Fruit fly (Drosophila melanogaster) whole organism, embryonic: ENCODE results near the gene Nf-YC.

Experiments used
- Abd-B ChIP-seq: fragments of 200-800 bp; sonication (Bioruptor generic); optimal IDR thresholded peaks from 2 replicates; lab custom pipeline; 2018; ENCODE audit warnings: missing biosample characterization, mild to moderate bottlenecking, missing genetic modification characterization, moderate library complexity
- B-H1 ChIP-seq: fragments of 200-800 bp; sonication (Bioruptor generic); IDR thresholded peaks from 3 replicates; pipeline ENCODE4 v1.3.6; 2022; ENCODE audit warnings: missing biosample characterization, missing genetic modification characterization
- BEAF-32 ChIP-seq: fragments of 200-800 bp; sonication (Bioruptor generic); optimal IDR thresholded peaks from 3 replicates; lab custom pipeline; 2017; ENCODE audit warnings: missing biosample characterization, missing genetic modification characterization, mild to moderate bottlenecking, moderate library complexity, missing genetic modification reagents
- CG1024 ChIP-seq: fragments of 200-800 bp; sonication (Bioruptor generic); IDR thresholded peaks from 2 replicates; pipeline ENCODE4 v1.3.6; 2022; ENCODE audit warnings: missing biosample characterization, missing genetic modification characterization
- CG10543 ChIP-seq: fragments of 200-800 bp; sonication (Bioruptor generic); optimal IDR thresholded peaks from 3 replicates; lab custom pipeline; 2017; ENCODE audit warnings: missing biosample characterization, mild to moderate bottlenecking, missing genetic modification characterization, moderate library complexity
- CG11093 ChIP-seq: fragments of 200-800 bp; sonication (Bioruptor generic); IDR thresholded peaks from 3 replicates; pipeline ENCODE4 v1.3.6; 2022; ENCODE audit warnings: missing biosample characterization, missing genetic modification characterization
- CG11398 ChIP-seq: fragments of 200-800 bp; sonication (Bioruptor generic); optimal IDR thresholded peaks from 2 replicates; lab custom pipeline; 2016; ENCODE audit warnings: missing biosample characterization, missing genetic modification characterization
- CG12071 ChIP-seq: fragments of 200-800 bp; sonication (Bioruptor generic); optimal IDR thresholded peaks from 3 replicates; lab custom pipeline; 2018; ENCODE audit warnings: missing biosample characterization, mild to moderate bottlenecking, missing genetic modification characterization
- CG12236 ChIP-seq: fragments of 200-800 bp; sonication (Bioruptor generic); optimal IDR thresholded peaks from 2 replicates; lab custom pipeline; 2016; ENCODE audit warnings: missing biosample characterization, missing genetic modification characterization
- CG14710 ChIP-seq: fragments of 200-800 bp; sonication (Bioruptor generic); optimal IDR thresholded peaks from 3 replicates; lab custom pipeline; 2019; ENCODE audit warnings: missing biosample characterization, mild to moderate bottlenecking, missing genetic modification characterization, moderate library complexity
- CG17186 ChIP-seq: fragments of 200-800 bp; sonication (Bioruptor generic); optimal IDR thresholded peaks from 3 replicates; lab custom pipeline; 2017; ENCODE audit warnings: missing biosample characterization, missing genetic modification reagents, missing genetic modification characterization
- CG33557 ChIP-seq: fragments of 200-800 bp; sonication (Bioruptor generic); optimal IDR thresholded peaks from 2 replicates; lab custom pipeline; 2019; ENCODE audit warnings: missing biosample characterization, mild to moderate bottlenecking, missing genetic modification characterization, moderate library complexity
- CG42726 ChIP-seq: fragments of 200-800 bp; sonication (Bioruptor generic); IDR thresholded peaks from 2 replicates; pipeline ENCODE4 v1.3.6; 2022; ENCODE audit warnings: missing biosample characterization, missing genetic modification characterization; ENCODE audit not compliant: partially characterized antibody
- CG4424 ChIP-seq: fragments of 200-800 bp; sonication (Bioruptor generic); optimal IDR thresholded peaks from 3 replicates; lab custom pipeline; 2016; ENCODE audit warnings: missing biosample characterization, missing genetic modification characterization
- CG4707 ChIP-seq: fragments of 200-800 bp; sonication (Bioruptor generic); optimal IDR thresholded peaks from 2 replicates; lab custom pipeline; 2018; ENCODE audit warnings: missing biosample characterization, mild to moderate bottlenecking, missing genetic modification characterization, moderate library complexity
- CG4854 ChIP-seq: fragments of 200-800 bp; sonication (Bioruptor generic); optimal IDR thresholded peaks from 2 replicates; lab custom pipeline; 2016; ENCODE audit warnings: missing biosample characterization, missing genetic modification characterization, inconsistent platforms
- CG6689 ChIP-seq: fragments of 200-800 bp; sonication (Bioruptor generic); IDR thresholded peaks from 2 replicates; pipeline ENCODE4 v1.3.6; 2022; ENCODE audit warnings: missing biosample characterization, missing genetic modification characterization
- CG7271 ChIP-seq: fragments of 200-800 bp; sonication (Bioruptor generic); optimal IDR thresholded peaks from 2 replicates; lab custom pipeline; 2018; ENCODE audit warnings: missing biosample characterization, mild to moderate bottlenecking, missing genetic modification characterization, moderate library complexity
- CG8924 ChIP-seq: fragments of 200-800 bp; optimal IDR thresholded peaks from 3 replicates; lab custom pipeline; 2019; ENCODE audit warnings: missing biosample characterization, mild to moderate bottlenecking, missing genetic modification characterization, moderate library complexity
- CG8944 ChIP-seq: fragments of 200-800 bp; sonication (Bioruptor generic); optimal IDR thresholded peaks from 3 replicates; lab custom pipeline; 2016; ENCODE audit warnings: missing biosample characterization, missing genetic modification characterization
- CG9727 ChIP-seq: fragments of 200-800 bp; sonication (Bioruptor generic); optimal IDR thresholded peaks from 3 replicates; lab custom pipeline; 2017; ENCODE audit warnings: missing biosample characterization, mild to moderate bottlenecking, missing genetic modification characterization
- Dp ChIP-seq: fragments of 200-800 bp; sonication (Bioruptor generic); optimal IDR thresholded peaks from 2 replicates; lab custom pipeline; 2018; ENCODE audit warnings: missing biosample characterization, mild to moderate bottlenecking, missing genetic modification characterization, moderate library complexity
- E2f1 ChIP-seq: fragments of 200-800 bp; sonication (Bioruptor generic); IDR thresholded peaks from 2 replicates; pipeline ENCODE4 v1.3.6; 2022; ENCODE audit warnings: missing biosample characterization, missing genetic modification characterization
- Fer1 ChIP-seq: fragments of 200-800 bp; sonication (Bioruptor generic); optimal IDR thresholded peaks from 2 replicates; lab custom pipeline; 2017; ENCODE audit warnings: missing biosample characterization, mild to moderate bottlenecking, missing genetic modification characterization
- GATAe ChIP-seq: fragments of 200-800 bp; sonication (Bioruptor generic); conservative IDR thresholded peaks from 2 replicates; pipeline ENCODE4 v1.3.6; 2022; ENCODE audit warnings: missing biosample characterization, missing genetic modification characterization
- HLH54F ChIP-seq: fragments of 200-800 bp; sonication (Bioruptor generic); optimal IDR thresholded peaks from 3 replicates; lab custom pipeline; 2016; ENCODE audit warnings: missing biosample characterization, missing genetic modification characterization
- Hmx ChIP-seq: fragments of 200-800 bp; sonication (Bioruptor generic); optimal IDR thresholded peaks from 2 replicates; lab custom pipeline; 2016; ENCODE audit warnings: missing biosample characterization, missing genetic modification characterization
- Ptx1 ChIP-seq: fragments of 200-800 bp; sonication (Bioruptor generic); IDR thresholded peaks from 2 replicates; pipeline ENCODE4 v1.3.6; 2022; ENCODE audit warnings: missing biosample characterization, missing genetic modification characterization
- Sry-δ ChIP-seq: fragments of 200-800 bp; sonication (Bioruptor generic); optimal IDR thresholded peaks from 2 replicates; lab custom pipeline; 2016; ENCODE audit warnings: missing biosample characterization, missing genetic modification characterization
- TFAM ChIP-seq: fragments of 200-800 bp; sonication (Bioruptor generic); optimal IDR thresholded peaks from 2 replicates; lab custom pipeline; 2017; ENCODE audit warnings: missing biosample characterization, missing genetic modification characterization, inconsistent platforms
- ab ChIP-seq: fragments of 200-800 bp; sonication (Bioruptor generic); optimal IDR thresholded peaks from 2 replicates; lab custom pipeline; 2016; ENCODE audit warnings: missing biosample characterization, missing genetic modification characterization
- bsh ChIP-seq, 2 experiments: fragments of 200-800 bp; sonication (Bioruptor generic); optimal IDR thresholded peaks; 2 replicates each; lab custom pipeline; 2017 to 2018; ENCODE audit warnings: mild to moderate bottlenecking in 2 of 2, missing biosample characterization in 2 of 2, missing genetic modification characterization in 2 of 2, moderate library complexity in 1 of 2
- cas ChIP-seq: fragments of 200-800 bp; sonication (Bioruptor generic); IDR thresholded peaks from 2 replicates; pipeline ENCODE4 v1.3.6; 2022; ENCODE audit warnings: missing biosample characterization, missing genetic modification characterization
- chn ChIP-seq: fragments of 200-800 bp; sonication (Bioruptor generic); optimal IDR thresholded peaks from 2 replicates; lab custom pipeline; 2016; ENCODE audit warnings: missing biosample characterization, missing genetic modification characterization
- exex ChIP-seq: fragments of 200-800 bp; sonication (Bioruptor generic); optimal IDR thresholded peaks from 4 replicates; lab custom pipeline; 2018; ENCODE audit warnings: missing biosample characterization, mild to moderate bottlenecking, missing genetic modification characterization, moderate library complexity
- gem ChIP-seq: fragments of 200-800 bp; sonication (Bioruptor generic); optimal IDR thresholded peaks from 2 replicates; lab custom pipeline; 2019; ENCODE audit warnings: missing biosample characterization, mild to moderate bottlenecking, missing genetic modification characterization, moderate library complexity
- hkb ChIP-seq, 2 experiments: fragments of 200-800 bp in 1 of 2; fragments of >200 bp in 1 of 2; sonication (Bioruptor generic) in 1 of 2; IDR thresholded peaks in 1 of 2; optimal IDR thresholded peaks in 1 of 2; 2 replicates each; pipeline versions ENCODE4 v1.3.6 to Lab custom; 2017 to 2022; ENCODE audit warnings: missing biosample characterization in 1 of 2, missing genetic modification characterization in 1 of 2
- kah ChIP-seq: fragments of 200-800 bp; sonication (Bioruptor generic); optimal IDR thresholded peaks from 2 replicates; lab custom pipeline; 2018; ENCODE audit warnings: missing biosample characterization, mild to moderate bottlenecking, missing genetic modification characterization
- maf-S ChIP-seq: fragments of 200-800 bp; sonication (Bioruptor generic); optimal IDR thresholded peaks from 2 replicates; lab custom pipeline; 2016; ENCODE audit warnings: missing biosample characterization, missing genetic modification characterization
- mld ChIP-seq: fragments of 200-800 bp; sonication (Bioruptor generic); IDR thresholded peaks from 3 replicates; pipeline ENCODE4 v1.3.6; 2022; ENCODE audit warnings: missing biosample characterization, missing genetic modification characterization; ENCODE audit not compliant: partially characterized antibody
- pros ChIP-seq: fragments of 200-800 bp; sonication (Bioruptor generic); optimal IDR thresholded peaks from 3 replicates; lab custom pipeline; 2019; ENCODE audit warnings: missing biosample characterization, mild to moderate bottlenecking, missing genetic modification characterization, moderate library complexity
- repo ChIP-seq: fragments of 200-800 bp; sonication (Bioruptor generic); optimal IDR thresholded peaks from 2 replicates; lab custom pipeline; 2016; ENCODE audit warnings: missing biosample characterization, missing genetic modification characterization
- sc ChIP-seq, 3 experiments: fragments of >200 bp in 2 of 3; fragments of 200-800 bp in 1 of 3; sonication (Bioruptor generic) in 1 of 3; optimal IDR thresholded peaks; 2 replicates in 2 of 3; 3 replicates in 1 of 3; lab custom pipeline; 2017; ENCODE audit warnings: mild to moderate bottlenecking in 1 of 3, missing biosample characterization in 1 of 3, missing genetic modification characterization in 1 of 3, missing genetic modification reagents in 1 of 3
- schlank ChIP-seq: fragments of 200-800 bp; sonication (Bioruptor generic); optimal IDR thresholded peaks from 2 replicates; lab custom pipeline; 2018; ENCODE audit warnings: missing biosample characterization, mild to moderate bottlenecking, missing genetic modification characterization
- shn ChIP-seq: fragments of 200-800 bp; sonication (Bioruptor generic); optimal IDR thresholded peaks from 3 replicates; lab custom pipeline; 2016; ENCODE audit warnings: missing biosample characterization, missing genetic modification characterization
- ssp ChIP-seq: fragments of 200-800 bp; sonication (Bioruptor generic); IDR thresholded peaks from 2 replicates; pipeline ENCODE4 v1.3.6; 2022; ENCODE audit warnings: missing biosample characterization, missing genetic modification characterization
- unpg ChIP-seq: fragments of 200-800 bp; sonication (Bioruptor generic); optimal IDR thresholded peaks from 3 replicates; lab custom pipeline; 2018; ENCODE audit warnings: missing biosample characterization, mild to moderate bottlenecking, missing genetic modification characterization, moderate library complexity
- wor ChIP-seq: fragments of 200-800 bp; sonication (Bioruptor generic); IDR thresholded peaks from 2 replicates; pipeline ENCODE4 v1.3.6; 2022; ENCODE audit warnings: missing biosample characterization, missing genetic modification characterization
- yki ChIP-seq: fragments of >200 bp; optimal IDR thresholded peaks from 3 replicates; lab custom pipeline; 2018
- zfh1 ChIP-seq: fragments of 200-800 bp; sonication (Bioruptor generic); IDR thresholded peaks from 3 replicates; pipeline ENCODE4 v1.3.6; 2022; ENCODE audit warnings: missing biosample characterization, missing genetic modification characterization

Gene Nf-YC

DNA sequence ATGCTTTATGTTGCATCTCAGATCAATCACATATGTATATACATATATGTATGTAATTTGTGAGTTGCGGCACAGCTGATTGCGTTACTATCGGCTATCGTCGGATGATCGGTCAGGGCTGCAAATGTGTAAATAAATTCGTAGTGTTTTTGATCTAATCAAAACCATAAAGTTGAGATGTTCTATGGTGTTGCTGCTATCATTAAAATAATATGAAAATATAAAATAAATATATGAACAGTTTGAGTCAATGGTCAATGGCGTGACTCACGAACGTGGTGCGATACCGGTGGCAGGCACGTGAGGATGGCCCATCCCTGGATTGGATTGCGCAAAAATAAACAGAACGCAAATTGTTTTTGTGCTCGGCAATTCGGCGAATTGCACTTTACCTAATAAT lies 49.8 kb downstream of the Nf-YC start, which contains the start of gene Coq7 (continued):
- peak; percentile 91 for TF ChIP-seq CG17186 (GFP tag; lab: Kevin White, UChicago)
- TF ChIP-seq bsh (GFP tag; optimal IDR thresholded peaks at IDR 0.05; lab: Kevin White, UChicago), result peak in 1 of 2 experiments; percentile 87
- peak; percentile 71 for TF ChIP-seq chn (GFP tag; lab: Kevin White, UChicago)
- TF ChIP-seq ssp, result peak; percentile 80
- TF ChIP-seq wor, result peak; percentile 82
- TF ChIP-seq pros (GFP tag; lab: Kevin White, UChicago), result no peak
- peak; percentile 85; the same call in 1 of the 2 replicates for TF ChIP-seq cas (GFP tag; lab: Robert Waterston, UW)
- TF ChIP-seq CG12071 (GFP tag; lab: Kevin White, UChicago), result no peak
- TF ChIP-seq CG14710, result peak; percentile 91
- peak; percentile 90 for TF ChIP-seq CG4424
- no peak for TF ChIP-seq yki (lab: Kevin White, UChicago)
- TF ChIP-seq ab (GFP tag; lab: Kevin White, UChicago), result no peak
- TF ChIP-seq Fer1 (GFP tag; lab: Kevin White, UChicago), result no peak
- peak; percentile 31 for TF ChIP-seq CG12236 (GFP tag; lab: Kevin White, UChicago)
- TF ChIP-seq CG11093 (GFP tag; lab: Robert Waterston, UW), result peak; percentile 87
- peak; percentile 94 for TF ChIP-seq Ptx1 (GFP tag; lab: Robert Waterston, UW)
- peak; percentile 91 for TF ChIP-seq mld (GFP tag; lab: Robert Waterston, UW)
- TF ChIP-seq CG7271 (tag; lab: Kevin White, UChicago), result peak; percentile 69
- no peak for TF ChIP-seq CG10543 (GFP tag; lab: Kevin White, UChicago)
- TF ChIP-seq CG1024 (GFP tag; lab: Robert Waterston, UW), result peak; percentile 78
- no peak for TF ChIP-seq unpg (GFP tag; lab: Kevin White, UChicago)
- no peak for TF ChIP-seq exex (tag; lab: Kevin White, UChicago)
- TF ChIP-seq hkb (optimal IDR thresholded peaks at IDR 0.05; lab: Kevin White, UChicago), result no peak
- peak; percentile 91 for TF ChIP-seq hkb (GFP tag; IDR thresholded peaks at IDR 0.05; lab: Robert Waterston, UW)
- peak; percentile 88 for TF ChIP-seq CG8924 (tag; lab: Kevin White, UChicago)
- TF ChIP-seq E2f1, result peak; percentile 89
- peak; percentile 95 for TF ChIP-seq BEAF-32
- no peak for TF ChIP-seq CG11398 (GFP tag; lab: Kevin White, UChicago)
- TF ChIP-seq Dp, result peak; percentile 32
- TF ChIP-seq sc (optimal IDR thresholded peaks at IDR 0.05; lab: Kevin White, UChicago), result no peak
- TF ChIP-seq sc (GFP tag; optimal IDR thresholded peaks at IDR 0.05; lab: Kevin White, UChicago), result no peak
- TF ChIP-seq GATAe (GFP tag; lab: Robert Waterston, UW), result peak; percentile 79
- TF ChIP-seq TFAM (GFP tag; lab: Kevin White, UChicago), result peak; percentile 11
- TF ChIP-seq CG4854 (GFP tag; lab: Kevin White, UChicago), result no peak
- peak; percentile 46 for TF ChIP-seq CG8944 (GFP tag; lab: Kevin White, UChicago)
- TF ChIP-seq gem (tag; lab: Kevin White, UChicago), result peak; percentile 92
- peak; percentile 85 for TF ChIP-seq B-H1 (GFP tag; lab: Robert Waterston, UW)
- peak; percentile 92 for TF ChIP-seq CG6689 (GFP tag; lab: Robert Waterston, UW)
- TF ChIP-seq CG42726 (GFP tag; lab: Robert Waterston, UW), result peak; percentile 95
- peak; percentile 84 for TF ChIP-seq CG33557 (GFP tag; lab: Kevin White, UChicago)
- TF ChIP-seq CG4707, result peak; percentile 58
- TF ChIP-seq shn (GFP tag; lab: Kevin White, UChicago), result peak; percentile 14
- TF ChIP-seq maf-S (GFP tag; lab: Kevin White, UChicago), result peak; percentile 51
- TF ChIP-seq zfh1 (GFP tag; lab: Robert Waterston, UW), result peak; percentile 94
- TF ChIP-seq schlank (tag; lab: Kevin White, UChicago), result peak; percentile 58
- TF ChIP-seq Abd-B (GFP tag; lab: Kevin White, UChicago), result peak; percentile 80
- peak; percentile 85 for TF ChIP-seq CG9727 (GFP tag; lab: Kevin White, UChicago)
- no peak for TF ChIP-seq Hmx (GFP tag; lab: Kevin White, UChicago)
- peak; percentile 59 for TF ChIP-seq HLH54F (GFP tag; lab: Kevin White, UChicago)
- no peak for TF ChIP-seq repo (GFP tag; lab: Kevin White, UChicago)
- TF ChIP-seq kah (GFP tag; lab: Kevin White, UChicago), result peak; percentile 57
- TF ChIP-seq Sry-δ (GFP tag; lab: Kevin White, UChicago), result peak; percentile 67
